Fruit fly (Drosophila melanogaster): Measurements from ENCODE around the gene CG2100.

CG2100 gene

dm6 chr3R:5778731-5779593, 42.8 kb upstream of the CG2100 start, which contains the start of gene jagn (continued):
- peak; percentile 6 for TF ChIP-seq tup (GFP tag; optimal IDR thresholded peaks at IDR 0.05)
- peak; percentile 17 for TF ChIP-seq Vsx1 (GFP tag; optimal IDR thresholded peaks at IDR 0.05)
- peak; percentile 83 for TF ChIP-seq onecut (GFP tag; IDR thresholded peaks at IDR 0.05)
- TF ChIP-seq Ada2b (GFP tag; IDR thresholded peaks at IDR 0.05): peak; percentile 50; the same call in 1 of the 2 replicates
- TF ChIP-seq jigr1 (GFP tag; IDR thresholded peaks at IDR 0.05): no peak
- TF ChIP-seq emc (GFP tag; optimal IDR thresholded peaks at IDR 0.05): peak; percentile 24
- TF ChIP-seq mld (GFP tag; IDR thresholded peaks at IDR 0.05; ENCODE audit: partially characterized antibody): peak; percentile 99
- TF ChIP-seq Rx (GFP tag; IDR thresholded peaks at IDR 0.05): 0 out of 2 replicates have a peak, but pooled peaks have one; percentile 18
- no peak for TF ChIP-seq pnt (GFP tag; optimal IDR thresholded peaks at IDR 0.05)
- TF ChIP-seq Spps (tag; optimal IDR thresholded peaks at IDR 0.05): no peak
- peak; percentile 51 for TF ChIP-seq az2 (GFP tag; optimal IDR thresholded peaks at IDR 0.05)
- TF ChIP-seq CG12391 (tag; optimal IDR thresholded peaks at IDR 0.05): peak; percentile 68
- peak; percentile 99 for TF ChIP-seq zen2 (GFP tag; IDR thresholded peaks at IDR 0.05; ENCODE audit: partially characterized antibody)
- no peak for TF ChIP-seq kay (GFP tag; optimal IDR thresholded peaks at IDR 0.05)
- peak; percentile 59; the same call in 1 of the 3 replicates for TF ChIP-seq CG34422 (GFP tag; IDR thresholded peaks at IDR 0.05)
- TF ChIP-seq Xbp1 (GFP tag; optimal IDR thresholded peaks at IDR 0.05): peak; percentile 78
- TF ChIP-seq CG13123 (GFP tag; optimal IDR thresholded peaks at IDR 0.05): no peak
- TF ChIP-seq Dll (GFP tag; IDR thresholded peaks at IDR 0.05; ENCODE audit: partially characterized antibody): peak; percentile 99
- peak; percentile 100 for TF ChIP-seq CG42726 (GFP tag; IDR thresholded peaks at IDR 0.05; ENCODE audit: partially characterized antibody)
- no peak for TF ChIP-seq ham (GFP tag; IDR thresholded peaks at IDR 0.05)
- TF ChIP-seq pho (GFP tag; optimal IDR thresholded peaks at IDR 0.05): peak; percentile 81
- TF ChIP-seq MTF-1 (GFP tag; optimal IDR thresholded peaks at IDR 0.05; ENCODE audit: borderline replicate concordance): peak; percentile 65
- peak; percentile 13 for TF ChIP-seq Sry-β (GFP tag; optimal IDR thresholded peaks at IDR 0.05)
- TF ChIP-seq CG11723 (GFP tag; optimal IDR thresholded peaks at IDR 0.05): peak; percentile 54
- no peak for TF ChIP-seq cg (GFP tag; optimal IDR thresholded peaks at IDR 0.05)
- peak; percentile 98 for TF ChIP-seq Sry-δ (GFP tag; optimal IDR thresholded peaks at IDR 0.05)
- peak; percentile 16 for TF ChIP-seq CG10431 (GFP tag; optimal IDR thresholded peaks at IDR 0.05)
- TF ChIP-seq esg (GFP tag; conservative IDR thresholded peaks at IDR 0.05): no peak
- peak; percentile 59 for TF ChIP-seq shn (GFP tag; optimal IDR thresholded peaks at IDR 0.05)
- peak; percentile 44 for TF ChIP-seq Chrac-16 (GFP tag; optimal IDR thresholded peaks at IDR 0.05)
- no peak for TF ChIP-seq HLHmδ (GFP tag; optimal IDR thresholded peaks at IDR 0.05)
- TF ChIP-seq stc (GFP tag; IDR thresholded peaks at IDR 0.05): peak; percentile 40; the same call in 1 of the 2 replicates
- no peak for TF ChIP-seq kah (GFP tag; optimal IDR thresholded peaks at IDR 0.05)
- TF ChIP-seq Bgb (GFP tag; IDR thresholded peaks at IDR 0.05; ENCODE audit: partially characterized antibody): peak; percentile 100
- TF ChIP-seq ap (GFP tag; IDR thresholded peaks at IDR 0.05): no peak
- TF ChIP-seq Stat92E (GFP tag; optimal IDR thresholded peaks at IDR 0.05): peak in 1 of 3 experiments; percentile 9
- TF ChIP-seq B-H2 (GFP tag; optimal IDR thresholded peaks at IDR 0.05): peak; percentile 68
- TF ChIP-seq TFAM (GFP tag; optimal IDR thresholded peaks at IDR 0.05): no peak
- peak; percentile 60 for TF ChIP-seq PHDP (tag; optimal IDR thresholded peaks at IDR 0.05)
- TF ChIP-seq CG17829 (tag; optimal IDR thresholded peaks at IDR 0.05): peak; percentile 62
- peak; percentile 67 for TF ChIP-seq Hsf (GFP tag; optimal IDR thresholded peaks at IDR 0.05)
- peak; percentile 21 for TF ChIP-seq crc (GFP tag; optimal IDR thresholded peaks at IDR 0.05)
- TF ChIP-seq caup (GFP tag; optimal IDR thresholded peaks at IDR 0.05; ENCODE audit: severe bottlenecking): peak; percentile 73
- TF ChIP-seq gro (GFP tag; optimal IDR thresholded peaks at IDR 0.05): peak; percentile 78
- no peak for TF ChIP-seq CG15073 (GFP tag; optimal IDR thresholded peaks at IDR 0.05)
- TF ChIP-seq CG11093 (GFP tag; IDR thresholded peaks at IDR 0.05): no peak
- peak; percentile 93 for TF ChIP-seq MESR4 (GFP tag; optimal IDR thresholded peaks at IDR 0.05)
- peak; percentile 67 to 69 for TF ChIP-seq dpn (GFP tag; optimal IDR thresholded peaks at IDR 0.05)

Measured in whole organism, embryonic.